Worm (Caenorhabditis elegans): ENCODE data around the gene daf-41.

- TF ChIP-seq him-1 (tag; optimal IDR thresholded peaks at IDR 0.05) (no peak), dao-5 (tag; optimal IDR thresholded peaks at IDR 0.05) (no peak)
Observed at ce11 chrIII:5287877-5288276, 13.3 kb upstream of the daf-41 start, which contains the start of gene T15B12.1.

All from whole organism, L4/young adult.